Fruit fly (Drosophila melanogaster): ENCODE measurements around the gene Vha13.

Vha13 gene

dm6 chr3R:19656455-19656854, 12.3 kb upstream of the Vha13 start (continued):
- no peak for TF ChIP-seq CG11247 (GFP tag; IDR thresholded peaks at IDR 0.05)
- TF ChIP-seq CG10321 (GFP tag; IDR thresholded peaks at IDR 0.05) = 0 out of 2 replicates have a peak, but pooled peaks have one; percentile 13
- TF ChIP-seq Bgb (GFP tag; IDR thresholded peaks at IDR 0.05; ENCODE audit: partially characterized antibody) = peak; percentile 11; the same call in 1 of the 2 replicates
- TF ChIP-seq hbn (GFP tag; IDR thresholded peaks at IDR 0.05; ENCODE audit: partially characterized antibody) = 0 out of 2 replicates have a peak, but pooled peaks have one; percentile 25

- no peak for TF ChIP-seq Hr78 (GFP tag; optimal IDR thresholded peaks at IDR 0.05)
- TF ChIP-seq MESR4 (GFP tag; optimal IDR thresholded peaks at IDR 0.05) = no peak
- no peak for TF ChIP-seq corto (GFP tag; optimal IDR thresholded peaks at IDR 0.05)
- TF ChIP-seq BEAF-32 (GFP tag; optimal IDR thresholded peaks at IDR 0.05) = no peak
- TF ChIP-seq Trl (optimal IDR thresholded peaks at IDR 0.05) = no peak
- TF ChIP-seq Trl (GFP tag; optimal IDR thresholded peaks at IDR 0.05) = no peak
- TF ChIP-seq CG10979 (tag; optimal IDR thresholded peaks at IDR 0.05) = no peak
These were observed 6.5 kb upstream of the Vha13 start, which contains the start of gene CG31219 for dm6 chr3R:19650718-19651117. CG31219 (plus strand) TSS chr3R:19651018.

dm6 chr3R:19648289-19648916, 4.2 kb upstream of the Vha13 start, which contains the start of the genes CG6195 and CG31220:
CG6195 (minus strand) TSS chr3R:19648410.
CG31220 (plus strand) TSS chr3R:19648487.
- TF ChIP-seq CG18619 (GFP tag; optimal IDR thresholded peaks at IDR 0.05) (no peak), esg (GFP tag; conservative IDR thresholded peaks at IDR 0.05) (no peak), Hmr (GFP tag; optimal IDR thresholded peaks at IDR 0.05) (peak; percentile 42), CG13894 (tag; optimal IDR thresholded peaks at IDR 0.05) (no peak), sens (GFP tag) (peak; percentile 86), CG12744 (GFP tag; optimal IDR thresholded peaks at IDR 0.05) (no peak), ato (GFP tag; IDR thresholded peaks at IDR 0.05; ENCODE audit: partially characterized antibody) (0 out of 2 replicates have a peak, but pooled peaks have one; percentile 10), CG32772 (GFP tag; IDR thresholded peaks at IDR 0.05) (0 out of 2 replicates have a peak, but pooled peaks have one; percentile 9), dmrt99B (tag; optimal IDR thresholded peaks at IDR 0.05) (no peak), CG10565 (GFP tag; optimal IDR thresholded peaks at IDR 0.05) (no peak), ems (GFP tag; optimal IDR thresholded peaks at IDR 0.05) (no peak), Fer3 (tag; optimal IDR thresholded peaks at IDR 0.05) (no peak), CG17829 (tag; optimal IDR thresholded peaks at IDR 0.05) (peak; percentile 8), dan (GFP tag; IDR thresholded peaks at IDR 0.05) (no peak), Atf3 (GFP tag; optimal IDR thresholded peaks at IDR 0.05) (no peak), Ssrp (tag; optimal IDR thresholded peaks at IDR 0.05) (no peak), CG10959 (GFP tag; IDR thresholded peaks at IDR 0.05) (no peak), p53 (GFP tag; optimal IDR thresholded peaks at IDR 0.05) (no peak), pan (optimal IDR thresholded peaks at IDR 0.05) (no peak), pan (GFP tag; optimal IDR thresholded peaks at IDR 0.05 in 1 of 2, IDR thresholded peaks at IDR 0.05 in 1 of 2) (peak in 1 of 2 experiments; percentile 19), Hand (GFP tag; optimal IDR thresholded peaks at IDR 0.05) (no peak), nom (GFP tag; optimal IDR thresholded peaks at IDR 0.05) (no peak), chif (GFP tag; optimal IDR thresholded peaks at IDR 0.05) (peak; percentile 14 to 35), CG3163 (GFP tag; optimal IDR thresholded peaks at IDR 0.05) (peak; percentile 31), CG2889 (GFP tag; IDR thresholded peaks at IDR 0.05) (no peak), tgo (GFP tag; IDR thresholded peaks at IDR 0.05) (no peak), hth (optimal IDR thresholded peaks at IDR 0.05) (no peak), Awh (GFP tag; IDR thresholded peaks at IDR 0.05) (0 out of 2 replicates have a peak, but pooled peaks have one; percentile 20), sna (GFP tag; IDR thresholded peaks at IDR 0.05; ENCODE audit: partially characterized antibody) (0 out of 2 replicates have a peak, but pooled peaks have one; percentile 11), Abd-B (GFP tag; optimal IDR thresholded peaks at IDR 0.05) (no peak), usp (GFP tag; optimal IDR thresholded peaks at IDR 0.05) (no peak), CG8290 (GFP tag; optimal IDR thresholded peaks at IDR 0.05) (peak; percentile 30), CG8290 (tag; optimal IDR thresholded peaks at IDR 0.05) (no peak), Nf-YA (GFP tag; IDR thresholded peaks at IDR 0.05) (0 out of 2 replicates have a peak, but pooled peaks have one; percentile 13), CG6683 (GFP tag; optimal IDR thresholded peaks at IDR 0.05) (no peak), CG30020 (tag; optimal IDR thresholded peaks at IDR 0.05) (peak; percentile 90)
